Worm (Caenorhabditis elegans) whole organism, L2 larva: Measurements from ENCODE around the gene C06A1.6.
A peak's percentile ranks its signal among the peaks of the same experiment; 100 is the strongest.

Experiments used
- C34F6.9 ChIP-seq: fragments of 150-350 bp; optimal IDR thresholded peaks from 2 replicates; lab custom pipeline; 2014; ENCODE audit warnings: missing biosample characterization, missing genetic modification characterization
- F13H6.1 ChIP-seq: sonication (generic microtip); optimal IDR thresholded peaks from 2 replicates; lab custom pipeline; 2016; ENCODE audit warnings: missing genetic modification characterization, missing compliant biosample characterization
- R02D3.7 ChIP-seq: fragments of 150-350 bp; optimal IDR thresholded peaks from 2 replicates; lab custom pipeline; 2014; ENCODE audit warnings: missing biosample characterization, missing genetic modification characterization
- Y55F3AM.14 ChIP-seq: fragments of 200-800 bp; sonication (Bioruptor generic); optimal IDR thresholded peaks from 2 replicates; lab custom pipeline; 2018; ENCODE audit warnings: mild to moderate bottlenecking, missing genetic modification characterization, missing compliant biosample characterization
- ZK546.5 ChIP-seq: sonication (generic microtip); optimal IDR thresholded peaks from 2 replicates; lab custom pipeline; 2017; ENCODE audit warnings: missing biosample characterization, missing genetic modification characterization
- alr-1 ChIP-seq: fragments of 150-350 bp; optimal IDR thresholded peaks from 2 replicates; lab custom pipeline; 2014; ENCODE audit warnings: missing biosample characterization, missing genetic modification characterization
- aly-2 ChIP-seq: fragments of 150-350 bp; optimal IDR thresholded peaks from 2 replicates; lab custom pipeline; 2014; ENCODE audit warnings: missing biosample characterization, missing genetic modification characterization
- ama-1 ChIP-seq: fragments of 150-350 bp; optimal IDR thresholded peaks from 2 replicates; lab custom pipeline; 2018; ENCODE audit warnings: inconsistent platforms
- blmp-1 ChIP-seq: sonication (generic microtip); optimal IDR thresholded peaks from 2 replicates; lab custom pipeline; 2017; ENCODE audit warnings: missing genetic modification characterization, mild to moderate bottlenecking, missing compliant biosample characterization, antibody characterized with exemption, moderate library complexity; ENCODE audit not compliant: insufficient read depth
- ceh-16 ChIP-seq: fragments of 150-350 bp; optimal IDR thresholded peaks from 2 replicates; lab custom pipeline; 2014; ENCODE audit warnings: missing biosample characterization, missing genetic modification characterization
- ceh-82 ChIP-seq: fragments of 150-350 bp; optimal IDR thresholded peaks from 2 replicates; lab custom pipeline; 2014; ENCODE audit warnings: missing biosample characterization, missing genetic modification characterization
- crh-2 ChIP-seq: sonication (generic microtip); optimal IDR thresholded peaks from 2 replicates; lab custom pipeline; 2017; ENCODE audit warnings: missing biosample characterization, missing genetic modification characterization
- dmd-4 ChIP-seq: sonication (generic microtip); optimal IDR thresholded peaks from 2 replicates; lab custom pipeline; 2017; ENCODE audit warnings: missing biosample characterization, missing genetic modification characterization
- egl-27 ChIP-seq: sonication (generic microtip); optimal IDR thresholded peaks from 3 replicates; lab custom pipeline; 2017; ENCODE audit warnings: missing biosample characterization, missing genetic modification reagents, missing genetic modification characterization
- elt-1 ChIP-seq: fragments of 150-350 bp; optimal IDR thresholded peaks from 2 replicates; lab custom pipeline; 2014; ENCODE audit warnings: missing biosample characterization, missing genetic modification characterization
- elt-3 ChIP-seq: sonication (generic microtip); optimal IDR thresholded peaks from 2 replicates; lab custom pipeline; 2017; ENCODE audit warnings: missing biosample characterization, missing genetic modification characterization
- fos-1 ChIP-seq: fragments of 150-350 bp; optimal IDR thresholded peaks from 2 replicates; lab custom pipeline; 2014; ENCODE audit warnings: missing biosample characterization, missing genetic modification characterization
- gmeb-1 ChIP-seq: fragments of 150-350 bp; optimal IDR thresholded peaks from 2 replicates; lab custom pipeline; 2014; ENCODE audit warnings: missing biosample characterization, missing genetic modification characterization
- lin-11 ChIP-seq: fragments of 150-350 bp; sonication (generic microtip); optimal IDR thresholded peaks from 2 replicates; lab custom pipeline; 2014; ENCODE audit warnings: missing biosample characterization, missing genetic modification characterization, inconsistent platforms, mixed read lengths
- lin-13 ChIP-seq: fragments of 150-350 bp; optimal IDR thresholded peaks from 2 replicates; lab custom pipeline; 2014; ENCODE audit warnings: missing biosample characterization, missing genetic modification reagents, missing genetic modification characterization
- lin-39 ChIP-seq: fragments of 150-350 bp; optimal IDR thresholded peaks from 2 replicates; lab custom pipeline; 2014; ENCODE audit warnings: missing biosample characterization, missing genetic modification reagents, missing genetic modification characterization
- lsy-2 ChIP-seq, 2 experiments: fragments of 150-350 bp in 1 of 2; sonication (generic microtip) in 1 of 2; optimal IDR thresholded peaks; 2 replicates each; lab custom pipeline; 2014 to 2017; ENCODE audit warnings: missing biosample characterization in 2 of 2, missing genetic modification characterization in 2 of 2
- mab-5 ChIP-seq: fragments of 150-350 bp; optimal IDR thresholded peaks from 2 replicates; lab custom pipeline; 2014; ENCODE audit warnings: missing biosample characterization, missing genetic modification characterization
- mbf-1 ChIP-seq: sonication (generic microtip); optimal IDR thresholded peaks from 2 replicates; lab custom pipeline; 2017; ENCODE audit warnings: missing biosample characterization, missing genetic modification characterization
- mdl-1 ChIP-seq, 2 experiments: fragments of 150-350 bp in 1 of 2; sonication (generic microtip) in 1 of 2; optimal IDR thresholded peaks; 2 replicates each; lab custom pipeline; 2017; ENCODE audit warnings: missing biosample characterization in 2 of 2, missing genetic modification characterization in 2 of 2
- nhr-10 ChIP-seq: sonication (generic microtip); optimal IDR thresholded peaks from 2 replicates; lab custom pipeline; 2017; ENCODE audit warnings: missing biosample characterization, missing genetic modification characterization
- nhr-11 ChIP-seq: fragments of 150-350 bp; optimal IDR thresholded peaks from 2 replicates; lab custom pipeline; 2014; ENCODE audit warnings: missing biosample characterization, missing genetic modification characterization
- nhr-12 ChIP-seq: fragments of 150-350 bp; optimal IDR thresholded peaks from 2 replicates; lab custom pipeline; 2014; ENCODE audit warnings: missing biosample characterization, missing genetic modification characterization
- nhr-129 ChIP-seq: fragments of 150-350 bp; optimal IDR thresholded peaks from 2 replicates; lab custom pipeline; 2014; ENCODE audit warnings: missing biosample characterization, missing genetic modification characterization
- nhr-21 ChIP-seq: fragments of 150-350 bp; optimal IDR thresholded peaks from 2 replicates; lab custom pipeline; 2014; ENCODE audit warnings: missing biosample characterization, missing genetic modification characterization
- nhr-23 ChIP-seq: fragments of 150-350 bp; optimal IDR thresholded peaks from 2 replicates; lab custom pipeline; 2014; ENCODE audit warnings: missing biosample characterization, missing genetic modification reagents, missing genetic modification characterization
- nhr-237 ChIP-seq: fragments of 150-350 bp; optimal IDR thresholded peaks from 2 replicates; lab custom pipeline; 2014; ENCODE audit warnings: missing biosample characterization, missing genetic modification characterization
- nhr-6 ChIP-seq: fragments of 150-350 bp; optimal IDR thresholded peaks from 2 replicates; lab custom pipeline; 2014; ENCODE audit warnings: missing biosample characterization, missing genetic modification characterization
- nhr-77 ChIP-seq: fragments of 150-350 bp; optimal IDR thresholded peaks from 2 replicates; lab custom pipeline; 2014; ENCODE audit warnings: missing biosample characterization, missing genetic modification characterization
- peb-1 ChIP-seq: fragments of 150-350 bp; optimal IDR thresholded peaks from 2 replicates; lab custom pipeline; 2014; ENCODE audit warnings: missing biosample characterization, missing genetic modification characterization
- sem-4 ChIP-seq: fragments of 150-350 bp; optimal IDR thresholded peaks from 2 replicates; lab custom pipeline; 2014; ENCODE audit warnings: missing biosample characterization, missing genetic modification reagents, missing genetic modification characterization
- skn-1 ChIP-seq: sonication (generic microtip); optimal IDR thresholded peaks from 2 replicates; lab custom pipeline; 2017; ENCODE audit warnings: missing biosample characterization, missing genetic modification characterization
- sma-3 ChIP-seq: sonication (generic microtip); optimal IDR thresholded peaks from 2 replicates; lab custom pipeline; 2016; ENCODE audit warnings: missing genetic modification reagents, missing genetic modification characterization, missing compliant biosample characterization
- sma-9 ChIP-seq, 2 experiments: fragments of 150-350 bp in 1 of 2; sonication (generic microtip) in 1 of 2; optimal IDR thresholded peaks; 2 replicates each; lab custom pipeline; 2014 to 2016; ENCODE audit warnings: missing genetic modification characterization in 2 of 2, mild to moderate bottlenecking in 1 of 2, missing biosample characterization in 1 of 2, missing compliant biosample characterization in 1 of 2, missing genetic modification reagents in 1 of 2, moderate library complexity in 1 of 2
- snpc-4 ChIP-seq: fragments of 150-350 bp; optimal IDR thresholded peaks from 2 replicates; lab custom pipeline; 2014; ENCODE audit warnings: missing biosample characterization, missing genetic modification characterization
- unc-39 ChIP-seq: fragments of 150-350 bp; optimal IDR thresholded peaks from 2 replicates; lab custom pipeline; 2014; ENCODE audit warnings: missing biosample characterization, missing genetic modification characterization
- unc-55 ChIP-seq: fragments of 150-350 bp; sonication (generic microtip); optimal IDR thresholded peaks from 3 replicates; lab custom pipeline; 2014; ENCODE audit warnings: missing biosample characterization, missing genetic modification reagents, missing genetic modification characterization
- unc-62 ChIP-seq: fragments of 150-350 bp; optimal IDR thresholded peaks from 2 replicates; lab custom pipeline; 2014; ENCODE audit warnings: missing biosample characterization, missing genetic modification reagents, missing genetic modification characterization
- zag-1 ChIP-seq: fragments of 150-350 bp; optimal IDR thresholded peaks from 2 replicates; lab custom pipeline; 2014; ENCODE audit warnings: missing biosample characterization, missing genetic modification characterization
- ztf-1 ChIP-seq: fragments of 200-800 bp; sonication (Bioruptor generic); conservative IDR thresholded peaks from 2 replicates; pipeline ENCODE4 v1.3.6; 2022; ENCODE audit warnings: missing genetic modification characterization, missing compliant biosample characterization
- ztf-11 ChIP-seq: sonication (generic microtip); optimal IDR thresholded peaks from 2 replicates; lab custom pipeline; 2017; ENCODE audit warnings: missing biosample characterization, missing genetic modification characterization
- ztf-4 ChIP-seq: fragments of 150-350 bp; optimal IDR thresholded peaks from 2 replicates; lab custom pipeline; 2014; ENCODE audit warnings: missing biosample characterization, missing genetic modification characterization

C06A1.6 gene

ce11 chrII:10563368-10563767 is 1.1 kb downstream of the C06A1.6 start, which contains the start of gene cdc-48.1 (continued):
- TF ChIP-seq ceh-16 (tag; lab: Kevin White, UChicago) (peak; percentile 100), gmeb-1 (peak; percentile 100), blmp-1 (tag; lab: Kevin White, UChicago) (peak; percentile 97), elt-1 (tag; lab: Kevin White, UChicago) (peak; percentile 47), lin-13 (GFP tag; lab: Kevin White, UChicago) (peak; percentile 100), nhr-6 (tag; lab: Kevin White, UChicago) (peak; percentile 100), nhr-129 (peak; percentile 99), dmd-4 (tag; lab: Kevin White, UChicago) (peak; percentile 78), peb-1 (tag; lab: Kevin White, UChicago) (peak; percentile 55), mdl-1 (tag; optimal IDR thresholded peaks at IDR 0.05; lab: Kevin White, UChicago) (peak; percentile 39 to 97), ztf-4 (tag; lab: Kevin White, UChicago) (peak; percentile 100)

DNA sequence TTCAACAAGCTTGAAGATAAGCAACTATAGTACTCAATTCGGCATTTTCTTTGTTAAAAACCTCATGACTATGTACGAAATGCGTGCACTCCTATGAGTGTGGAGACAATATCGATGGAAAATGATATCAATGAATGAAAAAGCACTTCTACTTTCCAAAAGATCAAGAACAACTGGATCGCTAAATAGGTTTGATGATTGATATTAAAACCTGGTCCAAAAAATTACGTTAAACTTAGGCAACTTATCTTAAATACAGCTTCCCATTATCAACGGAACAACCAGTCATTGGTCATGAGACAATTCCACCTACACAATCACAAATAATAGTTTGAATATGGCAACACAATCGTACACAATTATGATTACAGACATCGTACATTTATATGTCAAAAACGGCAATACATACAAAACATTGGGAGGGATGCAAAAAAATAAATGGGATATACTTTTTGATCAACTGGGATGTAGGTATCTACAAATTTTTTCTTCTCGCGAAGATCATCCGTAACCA is 4.8 kb downstream of the C06A1.6 start:
- TF ChIP-seq ama-1 (lab: Kevin White, UChicago) (peak; percentile 7), nhr-6 (tag; lab: Kevin White, UChicago) (peak; percentile 13), fos-1 (peak; percentile 4), C34F6.9 (tag; lab: Kevin White, UChicago) (no peak), nhr-21 (peak; percentile 23)

DNA sequence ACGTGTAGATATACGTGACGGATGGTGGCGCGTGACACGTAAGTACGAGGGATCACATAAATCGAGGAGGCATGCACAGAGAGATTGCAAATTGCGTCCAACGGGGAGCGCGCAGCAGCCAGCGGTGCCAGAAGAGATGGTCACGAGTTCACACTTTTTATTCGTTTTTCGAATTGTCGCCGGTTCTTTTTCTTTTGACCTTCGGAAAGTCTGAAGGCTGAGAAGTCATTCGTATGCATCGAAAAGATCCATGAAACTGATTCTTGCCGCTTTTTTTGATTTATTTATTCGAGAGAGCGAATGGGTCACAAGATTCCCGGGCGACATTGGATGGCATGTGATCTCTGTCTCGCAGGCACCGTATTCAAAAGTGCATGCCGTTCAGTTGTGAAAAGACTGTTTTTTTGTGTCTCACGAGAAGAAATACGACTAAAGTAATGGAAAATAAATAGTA is 5.5 kb downstream of the C06A1.6 start:
- TF ChIP-seq mab-5 (tag; lab: Kevin White, UChicago) = peak; percentile 41
- no peak for TF ChIP-seq egl-27 (tag; lab: Kevin White, UChicago)
- no peak for TF ChIP-seq nhr-237
- peak; percentile 60 for TF ChIP-seq blmp-1 (tag; lab: Kevin White, UChicago)
- TF ChIP-seq elt-1 (tag; lab: Kevin White, UChicago) = no peak
- TF ChIP-seq alr-1 (tag; lab: Kevin White, UChicago) = no peak
- no peak for TF ChIP-seq nhr-11 (tag; lab: Kevin White, UChicago)
- TF ChIP-seq gmeb-1 = peak; percentile 60
- TF ChIP-seq nhr-6 (tag; lab: Kevin White, UChicago) = no peak
- no peak for TF ChIP-seq unc-39 (tag; lab: Kevin White, UChicago)
- TF ChIP-seq nhr-21 = peak; percentile 68
- peak; percentile 73 for TF ChIP-seq sma-9 (GFP tag; optimal IDR thresholded peaks at IDR 0.05; lab: Kevin White, UChicago)
- TF ChIP-seq sma-9 (tag; optimal IDR thresholded peaks at IDR 0.05; lab: Kevin White, UChicago) = no peak
- TF ChIP-seq aly-2 (tag; lab: Kevin White, UChicago) = no peak
- TF ChIP-seq lin-39 = no peak
- no peak for TF ChIP-seq nhr-10 (tag; lab: Kevin White, UChicago)
- TF ChIP-seq nhr-77 (tag; lab: Kevin White, UChicago) = no peak
- peak in 1 of 2 experiments; percentile 7 for TF ChIP-seq mdl-1 (tag; optimal IDR thresholded peaks at IDR 0.05; lab: Kevin White, UChicago)
- no peak for TF ChIP-seq elt-3 (tag; lab: Kevin White, UChicago)
- TF ChIP-seq ama-1 (lab: Kevin White, UChicago) = peak; percentile 81
- peak; percentile 77 for TF ChIP-seq nhr-129
- no peak for TF ChIP-seq ztf-11 (tag; lab: Kevin White, UChicago)
- peak; percentile 86 for TF ChIP-seq C34F6.9 (tag; lab: Kevin White, UChicago)
- no peak for TF ChIP-seq R02D3.7
- no peak for TF ChIP-seq ceh-82 (tag; lab: Kevin White, UChicago)
- no peak for TF ChIP-seq mbf-1
- no peak for TF ChIP-seq ZK546.5 (tag; lab: Kevin White, UChicago)
- peak; percentile 73 for TF ChIP-seq sem-4 (tag; lab: Kevin White, UChicago)
- no peak for TF ChIP-seq zag-1 (tag; lab: Kevin White, UChicago)
- no peak for TF ChIP-seq unc-55 (GFP tag; lab: Kevin White, UChicago)
- no peak for TF ChIP-seq fos-1
- no peak for TF ChIP-seq nhr-12 (tag; lab: Kevin White, UChicago)
- TF ChIP-seq Y55F3AM.14 (GFP tag; lab: Kevin White, UChicago) = peak; percentile 53
- no peak for TF ChIP-seq skn-1 (tag; lab: Kevin White, UChicago)
- peak; percentile 3 for TF ChIP-seq lin-13 (GFP tag; lab: Kevin White, UChicago)
- TF ChIP-seq F13H6.1 = peak; percentile 50
- TF ChIP-seq nhr-23 = no peak
- TF ChIP-seq peb-1 (tag; lab: Kevin White, UChicago) = no peak
- no peak for TF ChIP-seq unc-62 (GFP tag; lab: Kevin White, UChicago)
- no peak for TF ChIP-seq crh-2
- TF ChIP-seq sma-3 = peak; percentile 59
- TF ChIP-seq lsy-2 (tag; optimal IDR thresholded peaks at IDR 0.05; lab: Kevin White, UChicago) = peak in 1 of 2 experiments; percentile 67
- peak; percentile 16 for TF ChIP-seq lin-11 (tag; lab: Kevin White, UChicago)
- no peak for TF ChIP-seq dmd-4 (tag; lab: Kevin White, UChicago)
- TF ChIP-seq snpc-4 = peak; percentile 28
- peak; percentile 62 for TF ChIP-seq ztf-4 (tag; lab: Kevin White, UChicago)
- TF ChIP-seq ceh-16 (tag; lab: Kevin White, UChicago) = no peak
- no peak for TF ChIP-seq ztf-1
